Fruit fly (Drosophila melanogaster) whole organism, embryonic: ENCODE results near the gene Cisd2.

Source experiments
- Ada2b ChIP-seq: fragments of 200-800 bp; sonication (Bioruptor generic); IDR thresholded peaks from 2 replicates; pipeline ENCODE4 v1.3.6; 2022; ENCODE audit warnings: missing biosample characterization, missing genetic modification characterization
- B-H1 ChIP-seq: fragments of 200-800 bp; sonication (Bioruptor generic); IDR thresholded peaks from 3 replicates; pipeline ENCODE4 v1.3.6; 2022; ENCODE audit warnings: missing biosample characterization, missing genetic modification characterization
- CG12236 ChIP-seq: fragments of 200-800 bp; sonication (Bioruptor generic); optimal IDR thresholded peaks from 2 replicates; lab custom pipeline; 2016; ENCODE audit warnings: missing biosample characterization, missing genetic modification characterization
- CG12299 ChIP-seq: fragments of 200-800 bp; sonication (Bioruptor generic); optimal IDR thresholded peaks from 2 replicates; lab custom pipeline; 2018; ENCODE audit warnings: missing biosample characterization, mild to moderate bottlenecking, missing genetic modification characterization
- CG12744 ChIP-seq: fragments of 200-800 bp; sonication (Bioruptor generic); optimal IDR thresholded peaks from 2 replicates; lab custom pipeline; 2016; ENCODE audit warnings: missing biosample characterization, missing genetic modification characterization
- CG12769 ChIP-seq: fragments of 200-800 bp; sonication (Bioruptor generic); optimal IDR thresholded peaks from 2 replicates; lab custom pipeline; 2019; ENCODE audit warnings: missing biosample characterization, mild to moderate bottlenecking, missing genetic modification characterization, moderate library complexity
- CG13287 ChIP-seq: fragments of 200-800 bp; sonication (Bioruptor generic); IDR thresholded peaks from 2 replicates; pipeline ENCODE4 v1.3.6; 2022; ENCODE audit warnings: missing biosample characterization, missing genetic modification characterization; ENCODE audit not compliant: partially characterized antibody
- CG14667 ChIP-seq: fragments of 200-800 bp; sonication (Bioruptor generic); IDR thresholded peaks from 2 replicates; pipeline ENCODE4 v1.3.6; 2022; ENCODE audit warnings: missing biosample characterization, missing genetic modification characterization
- CG15269 ChIP-seq: fragments of 200-800 bp; sonication (Bioruptor generic); optimal IDR thresholded peaks from 2 replicates; lab custom pipeline; 2018; ENCODE audit warnings: missing biosample characterization, mild to moderate bottlenecking, missing genetic modification characterization, moderate library complexity
- CG17802 ChIP-seq: fragments of 200-800 bp; sonication (Bioruptor generic); optimal IDR thresholded peaks from 2 replicates; lab custom pipeline; 2018; ENCODE audit warnings: missing biosample characterization, mild to moderate bottlenecking, missing genetic modification characterization, moderate library complexity
- CG18262 ChIP-seq: fragments of 200-800 bp; optimal IDR thresholded peaks from 3 replicates; lab custom pipeline; 2019; ENCODE audit warnings: missing biosample characterization, mild to moderate bottlenecking, missing genetic modification characterization, moderate library complexity
- CG30020 ChIP-seq: fragments of 200-800 bp; optimal IDR thresholded peaks from 2 replicates; lab custom pipeline; 2019; ENCODE audit warnings: missing biosample characterization, mild to moderate bottlenecking, missing genetic modification characterization, moderate library complexity
- CG31365 ChIP-seq: fragments of 200-800 bp; sonication (Bioruptor generic); optimal IDR thresholded peaks from 2 replicates; lab custom pipeline; 2018; ENCODE audit warnings: missing biosample characterization, mild to moderate bottlenecking, missing genetic modification characterization
- CG3407 ChIP-seq: fragments of 200-800 bp; sonication (Bioruptor generic); optimal IDR thresholded peaks from 2 replicates; lab custom pipeline; 2018; ENCODE audit warnings: missing biosample characterization, mild to moderate bottlenecking, missing genetic modification characterization
- CG3838 ChIP-seq: fragments of 200-800 bp; sonication (Bioruptor generic); optimal IDR thresholded peaks from 3 replicates; lab custom pipeline; 2016; ENCODE audit warnings: missing biosample characterization, missing genetic modification characterization
- CG4730 ChIP-seq: fragments of 200-800 bp; sonication (Bioruptor generic); IDR thresholded peaks from 2 replicates; pipeline ENCODE4 v1.3.6; 2022; ENCODE audit warnings: missing biosample characterization, missing genetic modification characterization
- CG6765 ChIP-seq: fragments of 200-800 bp; sonication (Bioruptor generic); optimal IDR thresholded peaks from 3 replicates; lab custom pipeline; 2017; ENCODE audit warnings: missing biosample characterization, mild to moderate bottlenecking, missing genetic modification characterization
- CG6813 ChIP-seq: fragments of 200-800 bp; sonication (Bioruptor generic); optimal IDR thresholded peaks from 2 replicates; lab custom pipeline; 2017; ENCODE audit warnings: missing biosample characterization, missing genetic modification characterization, mild to moderate bottlenecking, moderate library complexity, missing genetic modification reagents
- CG6854 ChIP-seq: fragments of 200-800 bp; sonication (Bioruptor generic); optimal IDR thresholded peaks from 3 replicates; lab custom pipeline; 2017; ENCODE audit warnings: missing biosample characterization, mild to moderate bottlenecking, missing genetic modification characterization
- CG7839 ChIP-seq: fragments of 200-800 bp; sonication (Bioruptor generic); optimal IDR thresholded peaks from 3 replicates; lab custom pipeline; 2018; ENCODE audit warnings: missing biosample characterization, mild to moderate bottlenecking, missing genetic modification characterization, moderate library complexity
- CG8089 ChIP-seq: fragments of 200-800 bp; sonication (Bioruptor generic); optimal IDR thresholded peaks from 3 replicates; lab custom pipeline; 2016; ENCODE audit warnings: missing biosample characterization, missing genetic modification characterization
- D ChIP-seq, 2 experiments: fragments of 200-800 bp in 1 of 2; fragments of >200 bp in 1 of 2; sonication (Bioruptor generic) in 1 of 2; optimal IDR thresholded peaks; 2 replicates in 1 of 2; 3 replicates in 1 of 2; lab custom pipeline; 2017; ENCODE audit warnings: mild to moderate bottlenecking in 1 of 2, missing biosample characterization in 1 of 2, missing genetic modification characterization in 1 of 2, missing genetic modification reagents in 1 of 2
- Dll ChIP-seq: fragments of 200-800 bp; sonication (Bioruptor generic); IDR thresholded peaks from 4 replicates; pipeline ENCODE4 v1.3.6; 2022; ENCODE audit warnings: missing biosample characterization, missing genetic modification characterization; ENCODE audit not compliant: partially characterized antibody
- Dp ChIP-seq: fragments of 200-800 bp; sonication (Bioruptor generic); optimal IDR thresholded peaks from 2 replicates; lab custom pipeline; 2018; ENCODE audit warnings: missing biosample characterization, mild to moderate bottlenecking, missing genetic modification characterization, moderate library complexity
- Ets65A ChIP-seq: fragments of 200-800 bp; sonication (Bioruptor generic); peaks from one replicate; lab custom pipeline; 2016; ENCODE audit warnings: missing biosample characterization, missing genetic modification characterization
- HLHmδ ChIP-seq: fragments of 200-800 bp; sonication (Bioruptor generic); optimal IDR thresholded peaks from 2 replicates; lab custom pipeline; 2018; ENCODE audit warnings: missing biosample characterization, mild to moderate bottlenecking, missing genetic modification characterization, moderate library complexity
- Meics ChIP-seq: fragments of 200-800 bp; sonication (Bioruptor generic); optimal IDR thresholded peaks from 2 replicates; lab custom pipeline; 2017; ENCODE audit warnings: missing biosample characterization, mild to moderate bottlenecking, missing genetic modification characterization
- NfI ChIP-seq: fragments of 200-800 bp; sonication (Bioruptor generic); optimal IDR thresholded peaks from 3 replicates; lab custom pipeline; 2018; ENCODE audit warnings: missing biosample characterization, mild to moderate bottlenecking, missing genetic modification characterization, moderate library complexity
- Rx ChIP-seq: fragments of 200-800 bp; sonication (Bioruptor generic); IDR thresholded peaks from 2 replicates; pipeline ENCODE4 v1.3.6; 2022; ENCODE audit warnings: missing biosample characterization, missing genetic modification characterization
- ac ChIP-seq: fragments of 200-800 bp; sonication (Bioruptor generic); optimal IDR thresholded peaks from 3 replicates; lab custom pipeline; 2017; ENCODE audit warnings: missing biosample characterization, mild to moderate bottlenecking, missing genetic modification characterization
- ash1 ChIP-seq: fragments of 200-800 bp; sonication (Bioruptor generic); optimal IDR thresholded peaks from 2 replicates; lab custom pipeline; 2018; ENCODE audit warnings: missing biosample characterization, mild to moderate bottlenecking, missing genetic modification characterization
- btn ChIP-seq: fragments of 200-800 bp; sonication (Bioruptor generic); optimal IDR thresholded peaks from 2 replicates; lab custom pipeline; 2016; ENCODE audit warnings: missing biosample characterization, missing genetic modification characterization
- cad ChIP-seq: fragments of >200 bp; optimal IDR thresholded peaks from 2 replicates; lab custom pipeline; 2017; ENCODE audit warnings: missing biosample characterization, missing genetic modification characterization
- chn ChIP-seq: fragments of 200-800 bp; sonication (Bioruptor generic); optimal IDR thresholded peaks from 2 replicates; lab custom pipeline; 2016; ENCODE audit warnings: missing biosample characterization, missing genetic modification characterization
- danr ChIP-seq: fragments of 200-800 bp; sonication (Bioruptor generic); IDR thresholded peaks from 2 replicates; pipeline ENCODE4 v1.3.6; 2022; ENCODE audit warnings: missing biosample characterization, missing genetic modification characterization
- grau ChIP-seq: fragments of 200-800 bp; optimal IDR thresholded peaks from 3 replicates; lab custom pipeline; 2019; ENCODE audit warnings: missing biosample characterization, mild to moderate bottlenecking, missing genetic modification characterization, moderate library complexity
- gro ChIP-seq: fragments of 200-800 bp; sonication (Bioruptor generic); optimal IDR thresholded peaks from 2 replicates; lab custom pipeline; 2016; ENCODE audit warnings: missing biosample characterization, missing genetic modification characterization
- kah ChIP-seq: fragments of 200-800 bp; sonication (Bioruptor generic); optimal IDR thresholded peaks from 2 replicates; lab custom pipeline; 2018; ENCODE audit warnings: missing biosample characterization, mild to moderate bottlenecking, missing genetic modification characterization
- mam ChIP-seq: fragments of 200-800 bp; sonication (Bioruptor generic); optimal IDR thresholded peaks from 3 replicates; lab custom pipeline; 2016; ENCODE audit warnings: missing biosample characterization, missing genetic modification characterization
- nerfin-2 ChIP-seq: fragments of 200-800 bp; sonication (Bioruptor generic); IDR thresholded peaks from 2 replicates; pipeline ENCODE4 v1.3.6; 2022; ENCODE audit warnings: missing biosample characterization, missing genetic modification characterization; ENCODE audit not compliant: partially characterized antibody
- oc ChIP-seq: fragments of 200-800 bp; sonication (Bioruptor generic); optimal IDR thresholded peaks from 2 replicates; lab custom pipeline; 2018; ENCODE audit warnings: missing biosample characterization, mild to moderate bottlenecking, missing genetic modification characterization, moderate library complexity
- peb ChIP-seq: fragments of 200-800 bp; sonication (Bioruptor generic); IDR thresholded peaks from 2 replicates; pipeline ENCODE4 v1.3.6; 2022; ENCODE audit warnings: missing biosample characterization, missing genetic modification characterization
- pita ChIP-seq: fragments of 200-800 bp; sonication (Bioruptor generic); optimal IDR thresholded peaks from 2 replicates; lab custom pipeline; 2017; ENCODE audit warnings: missing biosample characterization, mild to moderate bottlenecking, missing genetic modification characterization
- prd ChIP-seq, 3 experiments: fragments of >200 bp in 2 of 3; fragments of 200-800 bp in 1 of 3; sonication (Bioruptor generic) in 1 of 3; optimal IDR thresholded peaks in 2 of 3; IDR thresholded peaks in 1 of 3; 2 replicates in 2 of 3; 3 replicates in 1 of 3; pipeline versions ENCODE4 v1.3.6 to Lab custom; 2017 to 2022; ENCODE audit warnings: missing biosample characterization in 1 of 3, missing genetic modification characterization in 1 of 3
- scrt ChIP-seq: fragments of 200-800 bp; sonication (Bioruptor generic); optimal IDR thresholded peaks from 2 replicates; lab custom pipeline; 2018; ENCODE audit warnings: missing biosample characterization, mild to moderate bottlenecking, missing genetic modification characterization, moderate library complexity
- slp2 ChIP-seq: fragments of 200-800 bp; sonication (Bioruptor generic); optimal IDR thresholded peaks from 2 replicates; lab custom pipeline; 2016; ENCODE audit warnings: missing biosample characterization, missing genetic modification characterization
- tup ChIP-seq: fragments of 200-800 bp; sonication (Bioruptor generic); optimal IDR thresholded peaks from 2 replicates; lab custom pipeline; 2016; ENCODE audit warnings: missing biosample characterization, mild to moderate bottlenecking, missing genetic modification characterization, moderate library complexity
- tx ChIP-seq: fragments of 200-800 bp; sonication (Bioruptor generic); optimal IDR thresholded peaks from 2 replicates; lab custom pipeline; 2016; ENCODE audit warnings: missing biosample characterization, missing genetic modification characterization
- vfl ChIP-seq: fragments of 200-800 bp; sonication (Bioruptor generic); optimal IDR thresholded peaks from 2 replicates; lab custom pipeline; 2016; ENCODE audit warnings: missing biosample characterization, missing genetic modification characterization

Gene Cisd2

DNA sequence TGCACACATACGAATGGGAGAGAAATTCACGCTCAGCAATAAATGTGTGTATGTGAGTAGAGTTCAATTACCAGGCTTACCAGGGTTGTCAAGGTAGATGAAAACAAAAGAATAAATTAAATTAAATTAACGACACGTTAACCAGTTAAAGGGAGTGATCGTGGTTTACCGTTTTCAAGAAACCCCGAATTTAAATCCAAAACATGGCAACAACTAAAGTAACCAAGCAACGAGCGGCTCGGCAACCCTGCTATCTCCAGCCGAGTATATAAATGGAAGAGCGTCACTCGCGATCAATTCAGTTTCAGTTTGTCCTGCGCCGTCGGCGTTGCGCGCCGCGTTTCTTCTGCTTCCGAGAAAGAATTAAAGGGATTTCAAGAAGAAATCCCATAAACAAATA is 9.0 kb downstream of the Cisd2 start (continued):
- TF ChIP-seq CG3407 (peak; percentile 98), tx (GFP tag; lab: Kevin White, UChicago) (peak; percentile 98), mam (GFP tag; lab: Kevin White, UChicago) (peak; percentile 99), Meics (GFP tag; lab: Kevin White, UChicago) (peak; percentile 99), ash1 (GFP tag; lab: Kevin White, UChicago) (peak; percentile 92), chn (GFP tag; lab: Kevin White, UChicago) (peak; percentile 99), ac (GFP tag; lab: Kevin White, UChicago) (peak; percentile 100), CG7839 (tag; lab: Kevin White, UChicago) (peak; percentile 100), CG15269 (peak; percentile 99), vfl (GFP tag; lab: Kevin White, UChicago) (peak; percentile 99), cad (GFP tag; lab: Kevin White, UChicago) (peak; percentile 36), oc (tag; lab: Kevin White, UChicago) (peak; percentile 99), CG17802 (tag; lab: Kevin White, UChicago) (peak; percentile 92), CG13287 (GFP tag; lab: Robert Waterston, UW) (peak; percentile 31; the same call in 1 of the 2 replicates), D (optimal IDR thresholded peaks at IDR 0.05; lab: Kevin White, UChicago) (no peak), D (GFP tag; optimal IDR thresholded peaks at IDR 0.05; lab: Kevin White, UChicago) (peak; percentile 99), scrt (GFP tag; lab: Kevin White, UChicago) (peak; percentile 98), tup (GFP tag; lab: Kevin White, UChicago) (peak; percentile 99), CG18262 (tag; lab: Kevin White, UChicago) (peak; percentile 99), CG8089 (GFP tag; lab: Kevin White, UChicago) (peak; percentile 99), CG12236 (GFP tag; lab: Kevin White, UChicago) (peak; percentile 99), CG6765 (GFP tag; lab: Kevin White, UChicago) (peak; percentile 99), peb (peak; percentile 99), Ada2b (GFP tag; lab: Robert Waterston, UW) (peak; percentile 99), Rx (GFP tag; lab: Robert Waterston, UW) (peak; percentile 99), CG12299 (tag; lab: Kevin White, UChicago) (peak; percentile 99), CG14667 (GFP tag; lab: Robert Waterston, UW) (peak; percentile 98), pita (no peak), CG31365 (tag; lab: Kevin White, UChicago) (peak; percentile 93), prd (optimal IDR thresholded peaks at IDR 0.05; lab: Kevin White, UChicago) (no peak), prd (GFP tag; IDR thresholded peaks at IDR 0.05; lab: Robert Waterston, UW) (peak; percentile 99), Dll (GFP tag; lab: Robert Waterston, UW) (peak; percentile 24; the same call in 1 of the 4 replicates), danr (GFP tag; lab: Robert Waterston, UW) (peak; percentile 98), nerfin-2 (GFP tag; lab: Robert Waterston, UW) (no peak), slp2 (GFP tag; lab: Kevin White, UChicago) (peak; percentile 98), CG30020 (tag; lab: Kevin White, UChicago) (peak; percentile 91), CG12744 (GFP tag; lab: Kevin White, UChicago) (peak; percentile 99), Dp (peak; percentile 46), btn (GFP tag; lab: Kevin White, UChicago) (peak; percentile 99), CG3838 (GFP tag; lab: Kevin White, UChicago) (peak; percentile 98), kah (GFP tag; lab: Kevin White, UChicago) (peak; percentile 97), CG6854 (GFP tag; lab: Kevin White, UChicago) (peak; percentile 99), HLHmδ (GFP tag; lab: Kevin White, UChicago) (no peak), gro (GFP tag; lab: Kevin White, UChicago) (peak; percentile 99), Ets65A (GFP tag; lab: Kevin White, UChicago) (peak; percentile 100), B-H1 (peak; percentile 99), NfI (GFP tag; lab: Kevin White, UChicago) (peak; percentile 99), CG6813 (GFP tag; lab: Kevin White, UChicago) (peak; percentile 99), CG12769 (peak; percentile 98), grau (tag; lab: Kevin White, UChicago) (peak; percentile 98), CG4730 (GFP tag; lab: Robert Waterston, UW) (peak; percentile 98)
